Worm (Caenorhabditis elegans) whole organism, early embryonic: ENCODE data around the gene C25H3.10.

Experiments used
- B0310.2 ChIP-seq: sonication (generic microtip); optimal IDR thresholded peaks from 2 replicates; lab custom pipeline; 2016; ENCODE audit warnings: mild to moderate bottlenecking, missing genetic modification characterization, missing compliant biosample characterization
- F13C5.2 ChIP-seq: sonication (generic microtip); optimal IDR thresholded peaks from 2 replicates; lab custom pipeline; 2017; ENCODE audit warnings: mild to moderate bottlenecking, missing genetic modification characterization, inconsistent platforms, missing compliant biosample characterization
- aly-1 ChIP-seq: sonication (generic microtip); optimal IDR thresholded peaks from 2 replicates; lab custom pipeline; 2016; ENCODE audit warnings: missing genetic modification characterization, missing compliant biosample characterization
- ama-1 ChIP-seq: fragments of 150-350 bp; optimal IDR thresholded peaks from 2 replicates; lab custom pipeline; 2014
- ceh-13 ChIP-seq: fragments of 200-800 bp; sonication (Bioruptor generic); optimal IDR thresholded peaks from 2 replicates; lab custom pipeline; 2018; ENCODE audit warnings: mild to moderate bottlenecking, missing genetic modification characterization, missing compliant biosample characterization
- ceh-36 ChIP-seq: sonication (generic microtip); optimal IDR thresholded peaks from 2 replicates; lab custom pipeline; 2016; ENCODE audit warnings: missing genetic modification characterization, inconsistent platforms, missing compliant biosample characterization
- ets-7 ChIP-seq: sonication (generic microtip); optimal IDR thresholded peaks from 2 replicates; lab custom pipeline; 2016; ENCODE audit warnings: missing genotype, missing genetic modification characterization, missing compliant biosample characterization
- flt-1 ChIP-seq: fragments of 200-800 bp; sonication (Bioruptor generic); IDR thresholded peaks from 2 replicates; pipeline ENCODE4 v1.3.6; 2022; ENCODE audit warnings: missing genetic modification characterization, missing compliant biosample characterization
- hmbx-1 ChIP-seq: sonication (generic microtip); optimal IDR thresholded peaks from 2 replicates; lab custom pipeline; 2016; ENCODE audit warnings: mild to moderate bottlenecking, missing genetic modification characterization, missing compliant biosample characterization
- hmg-4 ChIP-seq: fragments of 200-800 bp; sonication (Bioruptor generic); optimal IDR thresholded peaks from 2 replicates; lab custom pipeline; 2018; ENCODE audit warnings: mild to moderate bottlenecking, missing genetic modification characterization, missing compliant biosample characterization
- hnd-1 ChIP-seq: sonication (generic microtip); optimal IDR thresholded peaks from 2 replicates; lab custom pipeline; 2016; ENCODE audit warnings: missing genetic modification characterization, missing compliant biosample characterization
- pes-1 ChIP-seq: fragments of 200-800 bp; sonication (Bioruptor generic); IDR thresholded peaks from 2 replicates; pipeline ENCODE4 v1.3.6; 2022; ENCODE audit warnings: missing genetic modification reagents, missing genetic modification characterization, missing compliant biosample characterization
- scrt-1 ChIP-seq: fragments of 200-800 bp; sonication (Bioruptor generic); IDR thresholded peaks from 2 replicates; pipeline ENCODE4 v1.3.6; 2022; ENCODE audit warnings: missing genetic modification characterization, missing compliant biosample characterization
- sea-1 ChIP-seq: fragments of 200-800 bp; sonication (Bioruptor generic); conservative IDR thresholded peaks from 2 replicates; pipeline ENCODE4 v1.3.6; 2022; ENCODE audit warnings: missing genetic modification characterization, missing compliant biosample characterization
- tbx-11 ChIP-seq: fragments of 200-800 bp; sonication (Bioruptor generic); IDR thresholded peaks from 2 replicates; pipeline ENCODE4 v1.3.6; 2022; ENCODE audit warnings: missing genetic modification characterization, missing compliant biosample characterization
- tbx-37 ChIP-seq: fragments of 200-800 bp; sonication (Bioruptor generic); conservative IDR thresholded peaks from 2 replicates; pipeline ENCODE4 v1.3.6; 2022; ENCODE audit warnings: missing genetic modification reagents, missing genetic modification characterization, missing compliant biosample characterization
- tra-4 ChIP-seq: sonication (generic microtip); optimal IDR thresholded peaks from 2 replicates; lab custom pipeline; 2017; ENCODE audit warnings: missing genetic modification characterization, missing compliant biosample characterization

Gene C25H3.10

ce11 chrII:5660736-5661734 is 37.7 kb downstream of the C25H3.10 start, which contains the start of the genes ift-43 and mdt-26:
ift-43 (minus strand) TSS chrII:5660786.
mdt-26 (plus strand) TSS chrII:5661181.
- TF ChIP-seq tra-4 (tag; lab: Kevin White, UChicago) (no peak), tbx-11 (peak; percentile 67), aly-1 (tag; lab: Kevin White, UChicago) (no peak), ama-1 (lab: Kevin White, UChicago) (peak; percentile 98), ceh-13 (GFP tag; lab: Kevin White, UChicago) (no peak), tbx-37 (GFP tag; lab: Robert Waterston, UW) (peak; percentile 5; the same call in 1 of the 2 replicates), B0310.2 (tag; lab: Kevin White, UChicago) (peak; percentile 24), ceh-36 (peak; percentile 27), ets-7 (tag; lab: Kevin White, UChicago) (no peak), flt-1 (GFP tag; lab: Robert Waterston, UW) (peak; percentile 54; the same call in 1 of the 2 replicates), hnd-1 (tag; lab: Kevin White, UChicago) (no peak), F13C5.2 (peak; percentile 46), hmg-4 (peak; percentile 82), hmbx-1 (tag; lab: Kevin White, UChicago) (no peak), sea-1 (peak; percentile 82), scrt-1 (GFP tag; lab: Robert Waterston, UW) (peak; percentile 76), pes-1 (GFP tag; lab: Robert Waterston, UW) (peak; percentile 67)

ce11 chrII:5660155-5660554 is 38.6 kb downstream of the C25H3.10 start:
- TF ChIP-seq tbx-37 (GFP tag; lab: Robert Waterston, UW) (no peak), scrt-1 (GFP tag; lab: Robert Waterston, UW) (no peak), tra-4 (tag; lab: Kevin White, UChicago) (no peak), aly-1 (tag; lab: Kevin White, UChicago) (no peak)

ce11 chrII:5659675-5660074 is 39.1 kb downstream of the C25H3.10 start, which contains the start of gene fut-3:
fut-3 (minus strand) TSS chrII:5659775.
- no peak for TF ChIP-seq sea-1
- TF ChIP-seq F13C5.2: no peak
- TF ChIP-seq hmbx-1 (tag; lab: Kevin White, UChicago): no peak
- TF ChIP-seq aly-1 (tag; lab: Kevin White, UChicago): no peak
- no peak for TF ChIP-seq tra-4 (tag; lab: Kevin White, UChicago)
- no peak for TF ChIP-seq pes-1 (GFP tag; lab: Robert Waterston, UW)
- no peak for TF ChIP-seq tbx-11
- no peak for TF ChIP-seq hmg-4

- TF ChIP-seq hmbx-1 (tag; lab: Kevin White, UChicago) (no peak), tbx-11 (no peak), aly-1 (tag; lab: Kevin White, UChicago) (no peak), ceh-36 (no peak), tra-4 (tag; lab: Kevin White, UChicago) (no peak), ets-7 (tag; lab: Kevin White, UChicago) (no peak), pes-1 (GFP tag; lab: Robert Waterston, UW) (no peak), sea-1 (no peak), scrt-1 (GFP tag; lab: Robert Waterston, UW) (no peak), ama-1 (lab: Kevin White, UChicago) (no peak), tbx-37 (GFP tag; lab: Robert Waterston, UW) (no peak), hmg-4 (no peak), ceh-13 (GFP tag; lab: Kevin White, UChicago) (no peak), hnd-1 (tag; lab: Kevin White, UChicago) (no peak), B0310.2 (tag; lab: Kevin White, UChicago) (no peak), F13C5.2 (no peak), flt-1 (GFP tag; lab: Robert Waterston, UW) (no peak)
Observed at ce11 chrII:5654215-5654614, 44.6 kb downstream of the C25H3.10 start, which contains the start of gene F59E12.1. F59E12.1 (plus strand) TSS chrII:5654515.

ce11 chrII:5652334-5652733 is 46.4 kb downstream of the C25H3.10 start, which contains the start of gene bli-2:
bli-2 (minus strand) TSS chrII:5652434.
- TF ChIP-seq tra-4 (tag; lab: Kevin White, UChicago) (no peak), scrt-1 (GFP tag; lab: Robert Waterston, UW) (no peak), hmbx-1 (tag; lab: Kevin White, UChicago) (no peak), ets-7 (tag; lab: Kevin White, UChicago) (no peak), aly-1 (tag; lab: Kevin White, UChicago) (no peak)

ce11 chrII:5651426-5651825 is 47.3 kb downstream of the C25H3.10 start:
- TF ChIP-seq aly-1 (tag; lab: Kevin White, UChicago): peak; percentile 16
- no peak for TF ChIP-seq hmg-4
- no peak for TF ChIP-seq flt-1 (GFP tag; lab: Robert Waterston, UW)
- no peak for TF ChIP-seq ceh-36

- peak; percentile 16 for TF ChIP-seq F13C5.2
- TF ChIP-seq pes-1 (GFP tag; lab: Robert Waterston, UW): peak; percentile 59; the same call in 1 of the 2 replicates
- peak; percentile 59 for TF ChIP-seq tbx-37 (GFP tag; lab: Robert Waterston, UW)
- TF ChIP-seq ets-7 (tag; lab: Kevin White, UChicago): no peak
Observed at ce11 chrII:5649236-5650004, 49.3 kb downstream of the C25H3.10 start, which contains the start of the genes sam-4, F59E12.17 and zyg-1. sam-4 (minus strand) TSS chrII:5649286. F59E12.17 (minus strand) TSS chrII:5649470. zyg-1 (plus strand) TSS chrII:5649748.
